Worm (Caenorhabditis elegans) whole organism, young adult: ENCODE results near the gene T04C10.3.

Experiments
- B0261.1 ChIP-seq: sonication (generic microtip); optimal IDR thresholded peaks from 2 replicates; lab custom pipeline; 2016; ENCODE audit warnings: mild to moderate bottlenecking, missing genetic modification characterization, moderate library complexity, missing compliant biosample characterization
- C17E4.6 ChIP-seq: fragments of 200-800 bp; sonication (Bioruptor generic); IDR thresholded peaks from 2 replicates; pipeline ENCODE4 v1.3.6; 2022; ENCODE audit warnings: missing genetic modification reagents, missing genetic modification characterization, missing compliant biosample characterization
- F23B12.7 ChIP-seq: sonication (generic microtip); optimal IDR thresholded peaks from 2 replicates; lab custom pipeline; 2017; ENCODE audit warnings: missing genetic modification characterization, mild to moderate bottlenecking, missing compliant biosample characterization, antibody characterized with exemption, moderate library complexity; ENCODE audit not compliant: insufficient read depth
- F39B2.1 ChIP-seq: fragments of 200-800 bp; sonication (Bioruptor generic); IDR thresholded peaks from 2 replicates; pipeline ENCODE4 v1.3.6; 2022; ENCODE audit warnings: missing genetic modification reagents, missing genetic modification characterization, missing compliant biosample characterization
- F52B5.7 ChIP-seq: sonication (generic microtip); optimal IDR thresholded peaks from 2 replicates; lab custom pipeline; 2016; ENCODE audit warnings: mild to moderate bottlenecking, missing genetic modification characterization, missing compliant biosample characterization
- K11D2.4 ChIP-seq: fragments of 200-800 bp; sonication (Bioruptor generic); IDR thresholded peaks from 2 replicates; pipeline ENCODE4 v1.3.6; 2022; ENCODE audit warnings: missing genetic modification reagents, missing genetic modification characterization, missing compliant biosample characterization
- T07F8.4 ChIP-seq: sonication (generic microtip); optimal IDR thresholded peaks from 2 replicates; lab custom pipeline; 2016; ENCODE audit warnings: mild to moderate bottlenecking, missing genetic modification characterization, moderate library complexity, missing compliant biosample characterization
- Y53F4B.3 ChIP-seq: fragments of 200-800 bp; sonication (Bioruptor generic); IDR thresholded peaks from 2 replicates; pipeline ENCODE4 v1.3.6; 2022; ENCODE audit warnings: missing genetic modification reagents, missing genetic modification characterization, missing compliant biosample characterization
- Y67H2A.10 ChIP-seq: fragments of 200-800 bp; sonication (Bioruptor generic); conservative IDR thresholded peaks from 2 replicates; pipeline ENCODE4 v1.3.6; 2022; ENCODE audit warnings: missing genetic modification reagents, missing genetic modification characterization, missing compliant biosample characterization
- Y79H2A.3 ChIP-seq: fragments of 200-800 bp; sonication (Bioruptor generic); conservative IDR thresholded peaks from 2 replicates; pipeline ENCODE4 v1.3.6; 2022; ENCODE audit warnings: missing genetic modification reagents, missing genetic modification characterization, missing compliant biosample characterization
- athp-1 ChIP-seq: sonication (generic microtip); optimal IDR thresholded peaks from 2 replicates; lab custom pipeline; 2017; ENCODE audit warnings: mild to moderate bottlenecking, missing genetic modification characterization, missing compliant biosample characterization
- attf-6 ChIP-seq: fragments of 200-800 bp; sonication (Bioruptor generic); IDR thresholded peaks from 2 replicates; pipeline ENCODE4 v1.3.6; 2022; ENCODE audit warnings: missing genetic modification reagents, missing genetic modification characterization, missing compliant biosample characterization
- ccch-3 ChIP-seq: fragments of 200-800 bp; sonication (Bioruptor generic); optimal IDR thresholded peaks from 2 replicates; lab custom pipeline; 2018; ENCODE audit warnings: mild to moderate bottlenecking, missing genetic modification characterization, missing compliant biosample characterization
- cebp-2 ChIP-seq: fragments of 200-800 bp; sonication (Bioruptor generic); IDR thresholded peaks from 2 replicates; pipeline ENCODE4 v1.3.6; 2022; ENCODE audit warnings: missing genetic modification characterization, missing compliant biosample characterization
- ceh-27 ChIP-seq: fragments of 200-800 bp; sonication (Bioruptor generic); optimal IDR thresholded peaks from 2 replicates; lab custom pipeline; 2018; ENCODE audit warnings: mild to moderate bottlenecking, missing genetic modification characterization, moderate library complexity, missing compliant biosample characterization
- ceh-40 ChIP-seq: fragments of 200-800 bp; sonication (Bioruptor generic); IDR thresholded peaks from 2 replicates; pipeline ENCODE4 v1.3.6; 2022; ENCODE audit warnings: missing genetic modification characterization, missing compliant biosample characterization
- ceh-58 ChIP-seq: fragments of 200-800 bp; sonication (Bioruptor generic); IDR thresholded peaks from 2 replicates; pipeline ENCODE4 v1.3.6; 2022; ENCODE audit warnings: missing genetic modification characterization, missing compliant biosample characterization
- die-1 ChIP-seq: sonication (generic microtip); optimal IDR thresholded peaks from 2 replicates; lab custom pipeline; 2016; ENCODE audit warnings: missing genotype, mild to moderate bottlenecking, missing genetic modification characterization, missing compliant biosample characterization
- dox-1 ChIP-seq: fragments of 200-800 bp; sonication (Bioruptor generic); IDR thresholded peaks from 2 replicates; pipeline ENCODE4 v1.3.6; 2022; ENCODE audit warnings: missing genetic modification reagents, missing genetic modification characterization, missing compliant biosample characterization
- dpff-1 ChIP-seq: sonication (generic microtip); optimal IDR thresholded peaks from 2 replicates; lab custom pipeline; 2017; ENCODE audit warnings: mild to moderate bottlenecking, missing genetic modification characterization, missing compliant biosample characterization
- egl-18 ChIP-seq: fragments of 200-800 bp; sonication (Bioruptor generic); IDR thresholded peaks from 2 replicates; pipeline ENCODE4 v1.3.6; 2022; ENCODE audit warnings: missing genetic modification reagents, missing genetic modification characterization, missing compliant biosample characterization
- egl-44 ChIP-seq: fragments of 200-800 bp; sonication (Bioruptor generic); IDR thresholded peaks from 2 replicates; pipeline ENCODE4 v1.3.6; 2022; ENCODE audit warnings: missing genetic modification reagents, missing genetic modification characterization, missing compliant biosample characterization
- egrh-3 ChIP-seq: fragments of 200-800 bp; sonication (Bioruptor generic); IDR thresholded peaks from 2 replicates; pipeline ENCODE4 v1.3.6; 2022; ENCODE audit warnings: missing genetic modification reagents, missing genetic modification characterization, missing compliant biosample characterization
- ekl-4 ChIP-seq: fragments of 200-800 bp; sonication (Bioruptor generic); IDR thresholded peaks from 2 replicates; pipeline ENCODE4 v1.3.6; 2022; ENCODE audit warnings: missing genetic modification reagents, missing genetic modification characterization, missing compliant biosample characterization
- ets-4 ChIP-seq: fragments of 200-800 bp; sonication (Bioruptor generic); optimal IDR thresholded peaks from 2 replicates; lab custom pipeline; 2018; ENCODE audit warnings: mild to moderate bottlenecking, missing genetic modification characterization, missing compliant biosample characterization
- him-1 ChIP-seq: sonication (generic microtip); optimal IDR thresholded peaks from 2 replicates; lab custom pipeline; 2016; ENCODE audit warnings: missing genotype, missing genetic modification reagents, missing genetic modification characterization, missing compliant biosample characterization
- hlh-12 ChIP-seq: sonication (generic microtip); optimal IDR thresholded peaks from 2 replicates; lab custom pipeline; 2016; ENCODE audit warnings: missing genetic modification characterization, missing compliant biosample characterization
- hmg-1.2 ChIP-seq: fragments of 200-800 bp; sonication (Bioruptor generic); IDR thresholded peaks from 2 replicates; pipeline ENCODE4 v1.3.6; 2022; ENCODE audit warnings: missing genetic modification reagents, missing genetic modification characterization, missing compliant biosample characterization
- hsf-1 ChIP-seq: fragments of 200-800 bp; sonication (Bioruptor generic); IDR thresholded peaks from 2 replicates; pipeline ENCODE4 v1.3.6; 2022; ENCODE audit warnings: missing genetic modification reagents, missing genetic modification characterization, missing compliant biosample characterization
- lin-35 ChIP-seq, 3 experiments: fragments of 150-350 bp in 2 of 3; sonication (generic microtip) in 1 of 3; optimal IDR thresholded peaks; 2 replicates each; lab custom pipeline; 2014 to 2018; ENCODE audit warnings: missing biosample characterization in 3 of 3, missing genetic modification characterization in 3 of 3, missing genetic modification reagents in 3 of 3
- lin-40 ChIP-seq: sonication (generic microtip); optimal IDR thresholded peaks from 2 replicates; lab custom pipeline; 2016; ENCODE audit warnings: missing genetic modification characterization, mild to moderate bottlenecking, missing compliant biosample characterization, missing genotype, missing genetic modification reagents
- lsl-1 ChIP-seq: fragments of 200-800 bp; sonication (Bioruptor generic); optimal IDR thresholded peaks from 2 replicates; lab custom pipeline; 2018; ENCODE audit warnings: mild to moderate bottlenecking, missing genetic modification characterization, moderate library complexity, missing compliant biosample characterization
- mcd-1 ChIP-seq: fragments of 200-800 bp; sonication (Bioruptor generic); IDR thresholded peaks from 2 replicates; pipeline ENCODE4 v1.3.6; 2022; ENCODE audit warnings: missing genetic modification reagents, missing genetic modification characterization, missing compliant biosample characterization
- nfya-1 ChIP-seq: sonication (generic microtip); optimal IDR thresholded peaks from 2 replicates; lab custom pipeline; 2017; ENCODE audit warnings: antibody characterized with exemption, missing compliant biosample characterization, missing genetic modification characterization, borderline replicate concordance; ENCODE audit not compliant: insufficient read depth
- nfyb-1 ChIP-seq: fragments of 200-800 bp; sonication (Bioruptor generic); IDR thresholded peaks from 2 replicates; pipeline ENCODE4 v1.3.6; 2022; ENCODE audit warnings: missing genetic modification reagents, missing genetic modification characterization, missing compliant biosample characterization
- nhr-179 ChIP-seq: sonication (generic microtip); optimal IDR thresholded peaks from 2 replicates; lab custom pipeline; 2016; ENCODE audit warnings: mild to moderate bottlenecking, missing genetic modification characterization, missing compliant biosample characterization
- nhr-27 ChIP-seq: fragments of 200-800 bp; sonication (Bioruptor generic); optimal IDR thresholded peaks from 2 replicates; lab custom pipeline; 2018; ENCODE audit warnings: mild to moderate bottlenecking, missing genetic modification characterization, moderate library complexity, missing compliant biosample characterization
- pbrm-1 ChIP-seq: fragments of 200-800 bp; sonication (Bioruptor generic); IDR thresholded peaks from 2 replicates; pipeline ENCODE4 v1.3.6; 2022; ENCODE audit warnings: missing genetic modification reagents, missing genetic modification characterization, missing compliant biosample characterization
- rec-8 ChIP-seq, 2 experiments: sonication (generic microtip); optimal IDR thresholded peaks; 2 replicates each; lab custom pipeline; 2016; ENCODE audit warnings: mild to moderate bottlenecking in 2 of 2, missing genetic modification characterization in 2 of 2, missing genetic modification reagents in 2 of 2, missing genotype in 2 of 2, missing biosample characterization in 1 of 2, missing compliant biosample characterization in 1 of 2, moderate library complexity in 1 of 2
- sdz-38 ChIP-seq: sonication (generic microtip); optimal IDR thresholded peaks from 2 replicates; lab custom pipeline; 2016; ENCODE audit warnings: missing genotype, missing genetic modification characterization, missing compliant biosample characterization
- sea-2 ChIP-seq: fragments of 200-800 bp; sonication (Bioruptor generic); IDR thresholded peaks from 2 replicates; pipeline ENCODE4 v1.3.6; 2022; ENCODE audit warnings: missing genetic modification characterization, missing compliant biosample characterization
- snpc-4 ChIP-seq, 5 experiments: fragments of 150-350 bp in 1 of 5; sonication (generic microtip) in 4 of 5; optimal IDR thresholded peaks; 2 replicates each; lab custom pipeline; 2014 to 2018; ENCODE audit warnings: missing genetic modification characterization in 5 of 5, missing biosample characterization in 3 of 5, antibody characterized with exemption in 2 of 5, mild to moderate bottlenecking in 2 of 5, missing compliant biosample characterization in 2 of 5, missing genotype in 2 of 5, moderate library complexity in 2 of 5, missing genetic modification reagents in 1 of 5
- tbp1 ChIP-seq: fragments of 200-800 bp; sonication (Bioruptor generic); optimal IDR thresholded peaks from 2 replicates; lab custom pipeline; 2018; ENCODE audit warnings: mild to moderate bottlenecking, missing genetic modification characterization, missing compliant biosample characterization
- tbx-9 ChIP-seq: sonication (generic microtip); optimal IDR thresholded peaks from 2 replicates; lab custom pipeline; 2016; ENCODE audit warnings: borderline replicate concordance, missing genetic modification characterization, inconsistent platforms, missing compliant biosample characterization
- unc-62 ChIP-seq: fragments of 150-350 bp; optimal IDR thresholded peaks from 2 replicates; lab custom pipeline; 2014; ENCODE audit warnings: missing biosample characterization, missing genetic modification reagents, missing genetic modification characterization
- ztf-26 ChIP-seq: sonication (generic microtip); optimal IDR thresholded peaks from 2 replicates; lab custom pipeline; 2017; ENCODE audit warnings: missing genetic modification characterization, missing compliant biosample characterization
- ztf-6 ChIP-seq: fragments of 200-800 bp; sonication (Bioruptor generic); IDR thresholded peaks from 2 replicates; pipeline ENCODE4 v1.3.6; 2022; ENCODE audit warnings: missing genetic modification reagents, missing genetic modification characterization, missing compliant biosample characterization

T04C10.3 gene

DNA sequence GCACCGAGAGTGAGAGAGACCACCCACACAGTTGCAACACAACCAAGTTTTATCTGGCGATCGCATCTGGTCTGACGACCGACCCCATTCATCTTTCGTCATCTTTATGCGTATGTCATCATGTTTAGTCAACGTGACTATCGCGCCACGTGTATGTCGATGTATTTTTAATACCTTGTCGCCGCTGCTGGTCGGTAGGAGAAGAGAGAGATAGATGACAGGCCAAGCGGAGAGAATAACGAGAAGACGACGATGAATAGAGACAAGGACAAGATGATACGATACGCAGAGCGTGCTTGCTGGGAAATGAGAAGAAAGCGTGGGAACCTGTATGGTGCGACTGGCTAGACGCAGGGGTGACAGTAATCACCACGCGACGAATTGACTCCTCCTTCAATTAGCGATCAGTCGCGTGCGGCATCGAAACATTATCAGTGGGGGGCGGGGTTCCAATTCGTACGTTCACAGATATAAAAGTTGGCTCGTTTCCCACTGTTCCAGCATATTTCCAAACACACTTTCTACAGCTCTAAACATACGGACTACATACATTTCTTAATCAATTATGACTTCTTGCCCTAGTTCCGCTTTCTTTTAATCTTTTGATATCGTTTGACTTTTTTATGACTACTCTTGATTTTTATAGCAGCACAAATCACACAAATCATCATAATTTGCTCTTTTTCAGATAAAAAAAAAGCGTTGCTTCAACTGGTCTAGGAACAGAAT is 21.7 kb upstream of the T04C10.3 start, which contains the start of gene tatn-1 (continued):
- no peak for TF ChIP-seq B0261.1 (tag; lab: Kevin White, UChicago)
- TF ChIP-seq nfyb-1 (GFP tag; lab: Robert Waterston, UW), result no peak; the same call in 1 of the 2 replicates
- no peak for TF ChIP-seq him-1 (tag; lab: Kevin White, UChicago)
- peak; percentile 90 for TF ChIP-seq ets-4 (GFP tag; lab: Kevin White, UChicago)
- no peak for TF ChIP-seq ztf-6 (GFP tag; lab: Robert Waterston, UW)
- TF ChIP-seq dox-1 (GFP tag; lab: Robert Waterston, UW), result 0 out of 2 replicates have a peak, but pooled peaks have one; percentile 36
- no peak for TF ChIP-seq tbx-9
- no peak for TF ChIP-seq F52B5.7
- TF ChIP-seq lin-40 (tag; lab: Kevin White, UChicago), result peak; percentile 72
- TF ChIP-seq C17E4.6 (GFP tag; lab: Robert Waterston, UW), result no peak
- no peak for TF ChIP-seq cebp-2 (GFP tag; lab: Robert Waterston, UW)
- TF ChIP-seq ztf-26, result peak; percentile 86
- no peak for TF ChIP-seq Y53F4B.3 (GFP tag; lab: Robert Waterston, UW)
- peak; percentile 46 for TF ChIP-seq die-1 (tag; lab: Kevin White, UChicago)
- TF ChIP-seq lsl-1, result no peak
- 0 out of 2 replicates have a peak, but pooled peaks have one; percentile 19 for TF ChIP-seq egrh-3 (GFP tag; lab: Robert Waterston, UW)
- no peak for TF ChIP-seq ekl-4 (GFP tag; lab: Robert Waterston, UW)
- TF ChIP-seq hlh-12, result no peak
- no peak for TF ChIP-seq sdz-38 (tag; lab: Kevin White, UChicago)
- no peak for TF ChIP-seq ceh-40 (GFP tag; lab: Robert Waterston, UW)
- no peak for TF ChIP-seq nfya-1 (tag; lab: Kevin White, UChicago)
- TF ChIP-seq lin-35 (GFP tag; optimal IDR thresholded peaks at IDR 0.05; lab: Kevin White, UChicago), result no peak
- peak; percentile 74; the same call in 1 of the 2 replicates for TF ChIP-seq egl-44 (GFP tag; lab: Robert Waterston, UW)
- no peak for TF ChIP-seq dpff-1 (tag; lab: Kevin White, UChicago)
- TF ChIP-seq T07F8.4, result no peak
- TF ChIP-seq F23B12.7 (tag; lab: Kevin White, UChicago), result no peak
- TF ChIP-seq ccch-3 (GFP tag; lab: Kevin White, UChicago), result no peak
- TF ChIP-seq ceh-27, result no peak
- TF ChIP-seq snpc-4 (GFP tag; optimal IDR thresholded peaks at IDR 0.05; lab: Kevin White, UChicago), result no peak
- TF ChIP-seq snpc-4 (tag; optimal IDR thresholded peaks at IDR 0.05; lab: Kevin White, UChicago), result peak in 2 of 4 experiments; percentile 37 to 62
- TF ChIP-seq pbrm-1, result no peak
- peak; percentile 42 for TF ChIP-seq tbp1 (GFP tag; lab: Kevin White, UChicago)
- no peak for TF ChIP-seq egl-18 (GFP tag; lab: Robert Waterston, UW)
- no peak for TF ChIP-seq nhr-179 (tag; lab: Kevin White, UChicago)
- no peak for TF ChIP-seq F39B2.1 (GFP tag; lab: Robert Waterston, UW)
- no peak for TF ChIP-seq athp-1 (tag; lab: Kevin White, UChicago)
- TF ChIP-seq sea-2 (GFP tag; lab: Robert Waterston, UW), result no peak
- TF ChIP-seq unc-62 (GFP tag; lab: Kevin White, UChicago), result peak; percentile 84
- peak; percentile 40; the same call in 1 of the 2 replicates for TF ChIP-seq mcd-1 (GFP tag; lab: Robert Waterston, UW)
- TF ChIP-seq Y67H2A.10 (GFP tag; lab: Robert Waterston, UW), result no peak
- TF ChIP-seq hsf-1 (GFP tag; lab: Robert Waterston, UW), result no peak
- TF ChIP-seq ceh-58 (GFP tag; lab: Robert Waterston, UW), result no peak
- no peak for TF ChIP-seq Y79H2A.3 (GFP tag; lab: Robert Waterston, UW)
- no peak for TF ChIP-seq nhr-27 (tag; lab: Kevin White, UChicago)
- no peak for TF ChIP-seq rec-8 (tag; optimal IDR thresholded peaks at IDR 0.05; lab: Kevin White, UChicago)
- no peak for TF ChIP-seq attf-6 (GFP tag; lab: Robert Waterston, UW)
- TF ChIP-seq K11D2.4, result no peak
- TF ChIP-seq hmg-1.2, result peak; percentile 53; the same call in 1 of the 2 replicates
